Fruit fly (Drosophila melanogaster) whole organism, embryonic: Measurements from ENCODE around the gene CG32182.
A peak's percentile ranks its signal among the peaks of the same experiment; 100 is the strongest.

Source experiments
- Bgb ChIP-seq: fragments of 200-800 bp; sonication (Bioruptor generic); IDR thresholded peaks from 2 replicates; pipeline ENCODE4 v1.3.6; 2022; ENCODE audit warnings: missing biosample characterization, missing genetic modification characterization; ENCODE audit not compliant: partially characterized antibody
- CG10321 ChIP-seq: fragments of 200-800 bp; sonication (Bioruptor generic); IDR thresholded peaks from 2 replicates; pipeline ENCODE4 v1.3.6; 2022; ENCODE audit warnings: missing biosample characterization, missing genetic modification characterization
- CG11247 ChIP-seq: fragments of 200-800 bp; sonication (Bioruptor generic); IDR thresholded peaks from 2 replicates; pipeline ENCODE4 v1.3.6; 2022; ENCODE audit warnings: missing biosample characterization, missing genetic modification characterization
- CG12659 ChIP-seq: fragments of 200-800 bp; sonication (Bioruptor generic); optimal IDR thresholded peaks from 3 replicates; lab custom pipeline; 2017; ENCODE audit warnings: mild to moderate bottlenecking, missing biosample characterization, missing genetic modification reagents, missing genetic modification characterization
- CG18599 ChIP-seq: fragments of 200-800 bp; sonication (Bioruptor generic); optimal IDR thresholded peaks from 3 replicates; lab custom pipeline; 2017; ENCODE audit warnings: missing biosample characterization, missing genetic modification characterization, mild to moderate bottlenecking, moderate library complexity, missing genetic modification reagents
- CG2199 ChIP-seq: fragments of 200-800 bp; sonication (Bioruptor generic); IDR thresholded peaks from 3 replicates; pipeline ENCODE4 v1.3.6; 2022; ENCODE audit warnings: missing biosample characterization, missing genetic modification characterization
- CG2889 ChIP-seq: fragments of 200-800 bp; sonication (Bioruptor generic); IDR thresholded peaks from 3 replicates; pipeline ENCODE4 v1.3.6; 2022; ENCODE audit warnings: missing biosample characterization, missing genetic modification characterization
- CG31441 ChIP-seq: fragments of 200-800 bp; sonication (Bioruptor generic); IDR thresholded peaks from 2 replicates; pipeline ENCODE4 v1.3.6; 2022; ENCODE audit warnings: missing biosample characterization, missing genetic modification characterization
- CG32767 ChIP-seq: fragments of 200-800 bp; sonication (Bioruptor generic); IDR thresholded peaks from 2 replicates; pipeline ENCODE4 v1.3.6; 2022; ENCODE audit warnings: missing biosample characterization, missing genetic modification characterization
- CG3407 ChIP-seq: fragments of 200-800 bp; sonication (Bioruptor generic); optimal IDR thresholded peaks from 2 replicates; lab custom pipeline; 2018; ENCODE audit warnings: missing biosample characterization, mild to moderate bottlenecking, missing genetic modification characterization
- CG4617 ChIP-seq: fragments of 200-800 bp; sonication (Bioruptor generic); optimal IDR thresholded peaks from 3 replicates; lab custom pipeline; 2016; ENCODE audit warnings: missing biosample characterization, missing genetic modification characterization, borderline replicate concordance
- CG4730 ChIP-seq: fragments of 200-800 bp; sonication (Bioruptor generic); IDR thresholded peaks from 2 replicates; pipeline ENCODE4 v1.3.6; 2022; ENCODE audit warnings: missing biosample characterization, missing genetic modification characterization
- CG5180 ChIP-seq: fragments of 200-800 bp; sonication (Bioruptor generic); optimal IDR thresholded peaks from 3 replicates; lab custom pipeline; 2017; ENCODE audit warnings: missing biosample characterization, missing genetic modification characterization, mild to moderate bottlenecking, moderate library complexity, missing genetic modification reagents
- CG6765 ChIP-seq: fragments of 200-800 bp; sonication (Bioruptor generic); optimal IDR thresholded peaks from 3 replicates; lab custom pipeline; 2017; ENCODE audit warnings: missing biosample characterization, mild to moderate bottlenecking, missing genetic modification characterization
- CG6791 ChIP-seq: fragments of 200-800 bp; sonication (Bioruptor generic); IDR thresholded peaks from 3 replicates; pipeline ENCODE4 v1.3.6; 2022; ENCODE audit warnings: missing biosample characterization, missing genetic modification characterization; ENCODE audit not compliant: partially characterized antibody
- CG7786 ChIP-seq: fragments of 200-800 bp; sonication (Bioruptor generic); optimal IDR thresholded peaks from 2 replicates; lab custom pipeline; 2016; ENCODE audit warnings: missing biosample characterization, missing genetic modification characterization
- CG8388 ChIP-seq: fragments of 200-800 bp; sonication (Bioruptor generic); optimal IDR thresholded peaks from 2 replicates; lab custom pipeline; 2019; ENCODE audit warnings: missing biosample characterization, mild to moderate bottlenecking, missing genetic modification characterization, moderate library complexity
- CG9727 ChIP-seq: fragments of 200-800 bp; sonication (Bioruptor generic); optimal IDR thresholded peaks from 3 replicates; lab custom pipeline; 2017; ENCODE audit warnings: missing biosample characterization, mild to moderate bottlenecking, missing genetic modification characterization
- CTCF ChIP-seq: fragments of 200-800 bp; sonication (Bioruptor generic); optimal IDR thresholded peaks from 2 replicates; lab custom pipeline; 2017; ENCODE audit warnings: missing biosample characterization, mild to moderate bottlenecking, missing genetic modification characterization, moderate library complexity
- D19B ChIP-seq: fragments of 200-800 bp; sonication (Bioruptor generic); optimal IDR thresholded peaks from 2 replicates; lab custom pipeline; 2017; ENCODE audit warnings: missing biosample characterization, mild to moderate bottlenecking, missing genetic modification characterization
- Gsc ChIP-seq: fragments of 200-800 bp; sonication (Bioruptor generic); IDR thresholded peaks from 2 replicates; pipeline ENCODE4 v1.3.6; 2022; ENCODE audit warnings: missing biosample characterization, missing genetic modification characterization
- Hey ChIP-seq: fragments of 200-800 bp; sonication (Bioruptor generic); optimal IDR thresholded peaks from 3 replicates; lab custom pipeline; 2018; ENCODE audit warnings: missing biosample characterization, mild to moderate bottlenecking, missing genetic modification characterization
- Lhr ChIP-seq: fragments of 200-800 bp; sonication (Bioruptor generic); optimal IDR thresholded peaks from 3 replicates; lab custom pipeline; 2017; ENCODE audit warnings: mild to moderate bottlenecking, missing biosample characterization, missing genetic modification reagents, missing genetic modification characterization
- Meics ChIP-seq: fragments of 200-800 bp; sonication (Bioruptor generic); optimal IDR thresholded peaks from 2 replicates; lab custom pipeline; 2017; ENCODE audit warnings: missing biosample characterization, mild to moderate bottlenecking, missing genetic modification characterization
- Myb ChIP-seq: fragments of 200-800 bp; sonication (Bioruptor generic); optimal IDR thresholded peaks from 2 replicates; lab custom pipeline; 2016; ENCODE audit warnings: missing biosample characterization, missing genetic modification characterization
- NC2β ChIP-seq: fragments of 200-800 bp; sonication (Bioruptor generic); optimal IDR thresholded peaks from 2 replicates; lab custom pipeline; 2016; ENCODE audit warnings: missing biosample characterization, missing genetic modification characterization
- Ravus ChIP-seq: fragments of 200-800 bp; sonication (Bioruptor generic); IDR thresholded peaks from 2 replicates; pipeline ENCODE4 v1.3.6; 2022; ENCODE audit warnings: missing biosample characterization, missing genetic modification characterization
- Six4 ChIP-seq: fragments of 200-800 bp; sonication (Bioruptor generic); optimal IDR thresholded peaks from 2 replicates; lab custom pipeline; 2016; ENCODE audit warnings: missing biosample characterization, missing genetic modification characterization
- TFAM ChIP-seq: fragments of 200-800 bp; sonication (Bioruptor generic); optimal IDR thresholded peaks from 2 replicates; lab custom pipeline; 2017; ENCODE audit warnings: missing biosample characterization, missing genetic modification characterization, inconsistent platforms
- al ChIP-seq: fragments of 200-800 bp; sonication (Bioruptor generic); IDR thresholded peaks from 2 replicates; pipeline ENCODE4 v1.3.6; 2022; ENCODE audit warnings: missing biosample characterization, missing genetic modification characterization
- caup ChIP-seq: fragments of 200-800 bp; sonication (Bioruptor generic); optimal IDR thresholded peaks from 3 replicates; lab custom pipeline; 2017; ENCODE audit warnings: missing biosample characterization, mild to moderate bottlenecking, missing genetic modification characterization, moderate library complexity; ENCODE audit not compliant: severe bottlenecking
- chm ChIP-seq: fragments of 200-800 bp; sonication (Bioruptor generic); IDR thresholded peaks from 2 replicates; pipeline ENCODE4 v1.3.6; 2022; ENCODE audit warnings: missing biosample characterization, missing genetic modification characterization
- fu2 ChIP-seq: fragments of 200-800 bp; sonication (Bioruptor generic); optimal IDR thresholded peaks from 2 replicates; lab custom pipeline; 2016; ENCODE audit warnings: missing biosample characterization, missing genetic modification characterization
- gce ChIP-seq: fragments of 200-800 bp; sonication (Bioruptor generic); IDR thresholded peaks from 3 replicates; pipeline ENCODE4 v1.3.6; 2022; ENCODE audit warnings: missing biosample characterization, missing genetic modification characterization
- gem ChIP-seq: fragments of 200-800 bp; sonication (Bioruptor generic); optimal IDR thresholded peaks from 2 replicates; lab custom pipeline; 2019; ENCODE audit warnings: missing biosample characterization, mild to moderate bottlenecking, missing genetic modification characterization, moderate library complexity
- ham ChIP-seq: fragments of 200-800 bp; sonication (Bioruptor generic); IDR thresholded peaks from 2 replicates; pipeline ENCODE4 v1.3.6; 2022; ENCODE audit warnings: missing biosample characterization, missing genetic modification characterization
- hbn ChIP-seq: fragments of 200-800 bp; sonication (Bioruptor generic); IDR thresholded peaks from 2 replicates; pipeline ENCODE4 v1.3.6; 2022; ENCODE audit warnings: missing biosample characterization, missing genetic modification characterization; ENCODE audit not compliant: partially characterized antibody
- her ChIP-seq: fragments of 200-800 bp; sonication (Bioruptor generic); optimal IDR thresholded peaks from 2 replicates; lab custom pipeline; 2016; ENCODE audit warnings: missing biosample characterization, missing genetic modification characterization
- lov ChIP-seq, 2 experiments: fragments of 200-800 bp in 1 of 2; fragments of >200 bp in 1 of 2; sonication (Bioruptor generic) in 1 of 2; IDR thresholded peaks in 1 of 2; optimal IDR thresholded peaks in 1 of 2; 2 replicates in 1 of 2; 3 replicates in 1 of 2; pipeline versions ENCODE4 v1.3.6 to Lab custom; 2017 to 2022; ENCODE audit warnings: missing biosample characterization in 1 of 2, missing genetic modification characterization in 1 of 2
- mld ChIP-seq: fragments of 200-800 bp; sonication (Bioruptor generic); IDR thresholded peaks from 3 replicates; pipeline ENCODE4 v1.3.6; 2022; ENCODE audit warnings: missing biosample characterization, missing genetic modification characterization; ENCODE audit not compliant: partially characterized antibody
- odd ChIP-seq: fragments of 200-800 bp; sonication (Bioruptor generic); optimal IDR thresholded peaks from 2 replicates; lab custom pipeline; 2017; ENCODE audit warnings: missing biosample characterization, mild to moderate bottlenecking, missing genetic modification characterization
- pho ChIP-seq: fragments of 200-800 bp; sonication (Bioruptor generic); optimal IDR thresholded peaks from 2 replicates; lab custom pipeline; 2016; ENCODE audit warnings: missing biosample characterization, missing genetic modification characterization
- so ChIP-seq: fragments of 200-800 bp; sonication (Bioruptor generic); IDR thresholded peaks from 3 replicates; pipeline ENCODE4 v1.3.6; 2022; ENCODE audit warnings: missing biosample characterization, missing genetic modification characterization
- stc ChIP-seq: fragments of 200-800 bp; sonication (Bioruptor generic); IDR thresholded peaks from 2 replicates; pipeline ENCODE4 v1.3.6; 2022; ENCODE audit warnings: missing biosample characterization, missing genetic modification characterization
- tin ChIP-seq: fragments of 200-800 bp; sonication (Bioruptor generic); optimal IDR thresholded peaks from 3 replicates; lab custom pipeline; 2016; ENCODE audit warnings: missing biosample characterization, missing genetic modification characterization
- unpg ChIP-seq: fragments of 200-800 bp; sonication (Bioruptor generic); optimal IDR thresholded peaks from 3 replicates; lab custom pipeline; 2018; ENCODE audit warnings: missing biosample characterization, mild to moderate bottlenecking, missing genetic modification characterization, moderate library complexity
- wdn ChIP-seq: fragments of 200-800 bp; sonication (Bioruptor generic); IDR thresholded peaks from 2 replicates; pipeline ENCODE4 v1.3.6; 2022; ENCODE audit warnings: missing biosample characterization, missing genetic modification characterization
- zf30C ChIP-seq: fragments of 200-800 bp; sonication (Bioruptor generic); optimal IDR thresholded peaks from 3 replicates; lab custom pipeline; 2018; ENCODE audit warnings: missing biosample characterization, mild to moderate bottlenecking, missing genetic modification characterization

The CG32182 gene

dm6 chr3L:17758084-17758211, at the start of gene CG32182:
Gene CG32182, plus strand, starts transcription at chr3L:17758112.
- TF ChIP-seq lov (optimal IDR thresholded peaks at IDR 0.05; lab: Kevin White, UChicago): no peak
- 0 out of 3 replicates have a peak, but pooled peaks have one; percentile 2 for TF ChIP-seq lov (GFP tag; IDR thresholded peaks at IDR 0.05; lab: Robert Waterston, UW)
- TF ChIP-seq CG5180 (GFP tag; lab: Kevin White, UChicago): no peak
- no peak for TF ChIP-seq wdn (GFP tag; lab: Robert Waterston, UW)
- no peak for TF ChIP-seq CG6765 (GFP tag; lab: Kevin White, UChicago)
- no peak for TF ChIP-seq Gsc (GFP tag; lab: Robert Waterston, UW)
- TF ChIP-seq CG6791: 0 out of 3 replicates have a peak, but pooled peaks have one; percentile 3
- TF ChIP-seq CG18599: no peak

- TF ChIP-seq CG9727 (GFP tag; lab: Kevin White, UChicago): no peak
- TF ChIP-seq gce: no peak
- no peak for TF ChIP-seq Myb (GFP tag; lab: Kevin White, UChicago)
Observed at dm6 chr3L:17719754-17720153, 38.2 kb upstream of the CG32182 start, which contains the start of gene CheB74a. Gene CheB74a, minus strand, starts transcription at chr3L:17719854.

- TF ChIP-seq al (GFP tag; lab: Robert Waterston, UW) (no peak), NC2β (GFP tag; lab: Kevin White, UChicago) (no peak), tin (GFP tag; lab: Kevin White, UChicago) (no peak), hbn (GFP tag; lab: Robert Waterston, UW) (no peak), CG7786 (GFP tag; lab: Kevin White, UChicago) (no peak), unpg (no peak), Bgb (GFP tag; lab: Robert Waterston, UW) (no peak), CG2889 (GFP tag; lab: Robert Waterston, UW) (no peak), Ravus (GFP tag; lab: Robert Waterston, UW) (no peak), gem (no peak), CTCF (GFP tag; lab: Kevin White, UChicago) (no peak), her (no peak), Meics (GFP tag; lab: Kevin White, UChicago) (no peak), CG18599 (no peak), CG32767 (no peak)
Observed at dm6 chr3L:17729278-17729677, 28.6 kb upstream of the CG32182 start, which contains the start of gene CG6052. Gene CG6052, minus strand, starts transcription at chr3L:17729378.

DNA sequence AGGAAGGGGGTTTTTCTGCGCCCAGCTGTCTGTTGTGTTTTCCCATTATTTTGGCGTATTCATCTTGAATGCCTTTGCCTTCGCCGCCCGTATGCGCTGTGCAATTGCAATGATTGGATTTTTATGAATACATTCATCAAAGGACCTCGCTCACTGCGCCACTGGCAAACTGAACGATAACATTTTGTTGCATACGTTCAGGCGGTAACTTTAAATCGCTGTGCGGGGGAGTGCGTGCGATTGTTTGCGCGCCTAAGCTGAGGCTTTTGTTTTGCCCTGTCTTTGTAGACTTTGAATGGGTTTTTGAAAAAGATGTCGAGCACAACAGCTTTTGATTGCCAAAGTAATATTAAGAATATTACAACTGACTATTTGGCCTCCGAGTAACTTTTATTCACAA, 18.3 kb upstream of the CG32182 start:
- no peak for TF ChIP-seq Six4
- no peak for TF ChIP-seq mld (GFP tag; lab: Robert Waterston, UW)
- no peak for TF ChIP-seq CG6765 (GFP tag; lab: Kevin White, UChicago)
- no peak for TF ChIP-seq TFAM (GFP tag; lab: Kevin White, UChicago)
- no peak for TF ChIP-seq caup (GFP tag; lab: Kevin White, UChicago)
- no peak for TF ChIP-seq Ravus (GFP tag; lab: Robert Waterston, UW)
- no peak for TF ChIP-seq tin (GFP tag; lab: Kevin White, UChicago)
- TF ChIP-seq odd: no peak
- TF ChIP-seq zf30C (GFP tag; lab: Kevin White, UChicago): no peak
- TF ChIP-seq CG2199 (GFP tag; lab: Robert Waterston, UW): 0 out of 3 replicates have a peak, but pooled peaks have one; percentile 49
- no peak for TF ChIP-seq CG31441
- TF ChIP-seq CG4730 (GFP tag; lab: Robert Waterston, UW): no peak
- TF ChIP-seq chm (GFP tag; lab: Robert Waterston, UW): no peak
- TF ChIP-seq CG10321 (GFP tag; lab: Robert Waterston, UW): no peak
- no peak for TF ChIP-seq fu2 (GFP tag; lab: Kevin White, UChicago)
- TF ChIP-seq CG8388: no peak
- TF ChIP-seq so (GFP tag; lab: Robert Waterston, UW): no peak
- no peak for TF ChIP-seq CG32767
- no peak for TF ChIP-seq CG4617 (GFP tag; lab: Kevin White, UChicago)
- TF ChIP-seq pho (GFP tag; lab: Kevin White, UChicago): no peak
- no peak for TF ChIP-seq CG3407 (GFP tag; lab: Kevin White, UChicago)
- TF ChIP-seq D19B: no peak
- TF ChIP-seq CG11247 (GFP tag; lab: Robert Waterston, UW): no peak
- TF ChIP-seq CG12659 (GFP tag; lab: Kevin White, UChicago): no peak
- TF ChIP-seq Hey (tag; lab: Kevin White, UChicago): no peak
- no peak for TF ChIP-seq stc
- 0 out of 2 replicates have a peak, but pooled peaks have one; percentile 34 for TF ChIP-seq ham (GFP tag; lab: Robert Waterston, UW)
- TF ChIP-seq Lhr (GFP tag; lab: Kevin White, UChicago): no peak
